Worm (Caenorhabditis elegans) whole organism, L4/young adult: Measurements from ENCODE around the gene srh-270.

ENCODE experiments used
- W03F9.2 ChIP-seq: fragments of 150-350 bp; optimal IDR thresholded peaks from 2 replicates; lab custom pipeline; 2014; ENCODE audit warnings: missing biosample characterization, missing genetic modification characterization
- dao-5 ChIP-seq: sonication (generic microtip); optimal IDR thresholded peaks from 2 replicates; lab custom pipeline; 2016; ENCODE audit warnings: missing genotype, missing genetic modification characterization, moderate library complexity, missing compliant biosample characterization
- him-1 ChIP-seq: sonication (generic microtip); optimal IDR thresholded peaks from 2 replicates; lab custom pipeline; 2016; ENCODE audit warnings: missing genotype, missing genetic modification reagents, missing genetic modification characterization, missing compliant biosample characterization

The srh-270 gene

DNA sequence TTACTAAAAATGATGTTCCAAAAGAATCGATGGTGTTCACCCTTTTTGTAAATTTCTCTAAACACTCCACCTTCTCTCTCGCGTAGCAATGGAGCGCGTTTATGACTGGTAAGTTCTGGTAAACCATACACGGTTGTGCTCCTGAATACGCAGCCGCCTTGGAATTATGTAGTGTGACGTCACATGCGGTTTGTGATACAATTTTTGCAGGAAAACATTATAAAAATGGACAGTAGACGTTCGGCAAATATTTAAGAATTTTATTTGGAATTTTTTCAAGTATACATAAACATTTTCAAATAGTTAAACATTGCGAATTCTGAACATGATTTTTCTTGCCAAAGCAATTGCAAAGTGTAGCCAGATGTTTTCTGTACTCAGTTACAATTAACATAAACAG lies 16.1 kb upstream of the srh-270 start, which contains the start of gene F37B4.10:
Gene F37B4.10 (minus strand): TSS at position 101 of the 400 bp plus-strand sequence.
- TF ChIP-seq W03F9.2 (tag; lab: Kevin White, UChicago) (no peak), him-1 (tag; lab: Kevin White, UChicago) (no peak), dao-5 (tag; lab: Kevin White, UChicago) (no peak)

ce11 chrV:2876188-2876831 lies 14.9 kb upstream of the srh-270 start:
- TF ChIP-seq W03F9.2 (tag; lab: Kevin White, UChicago) (no peak), him-1 (tag; lab: Kevin White, UChicago) (no peak), dao-5 (tag; lab: Kevin White, UChicago) (no peak)

ce11 chrV:2875422-2875821 lies 14.0 kb upstream of the srh-270 start, which contains the start of gene folt-2:
TSS of gene folt-2 (minus strand) at chrV:2875600.
- TF ChIP-seq W03F9.2 (tag; lab: Kevin White, UChicago) (no peak), dao-5 (tag; lab: Kevin White, UChicago) (no peak), him-1 (tag; lab: Kevin White, UChicago) (no peak)

DNA sequence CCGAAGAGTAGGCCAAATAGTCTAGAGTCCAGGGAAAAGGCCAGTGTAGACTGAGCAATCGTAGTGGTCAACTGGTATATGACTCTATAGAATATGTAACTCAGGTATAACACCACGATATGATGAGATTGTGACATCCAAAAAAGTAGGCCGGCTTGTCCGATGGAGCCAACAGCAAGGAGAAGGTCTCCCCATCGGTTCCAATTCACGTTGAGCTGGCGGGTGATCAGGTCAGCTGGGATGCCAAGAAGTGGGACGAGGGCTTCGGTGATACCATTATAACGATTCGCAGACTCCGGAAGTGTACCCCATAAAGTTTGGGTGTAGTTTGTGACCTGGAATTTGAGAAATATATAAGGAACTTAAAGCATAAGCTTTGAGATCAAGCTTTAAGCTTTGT lies 11.5 kb upstream of the srh-270 start:
- TF ChIP-seq W03F9.2 (tag; lab: Kevin White, UChicago) (no peak), dao-5 (tag; lab: Kevin White, UChicago) (no peak), him-1 (tag; lab: Kevin White, UChicago) (no peak)

DNA sequence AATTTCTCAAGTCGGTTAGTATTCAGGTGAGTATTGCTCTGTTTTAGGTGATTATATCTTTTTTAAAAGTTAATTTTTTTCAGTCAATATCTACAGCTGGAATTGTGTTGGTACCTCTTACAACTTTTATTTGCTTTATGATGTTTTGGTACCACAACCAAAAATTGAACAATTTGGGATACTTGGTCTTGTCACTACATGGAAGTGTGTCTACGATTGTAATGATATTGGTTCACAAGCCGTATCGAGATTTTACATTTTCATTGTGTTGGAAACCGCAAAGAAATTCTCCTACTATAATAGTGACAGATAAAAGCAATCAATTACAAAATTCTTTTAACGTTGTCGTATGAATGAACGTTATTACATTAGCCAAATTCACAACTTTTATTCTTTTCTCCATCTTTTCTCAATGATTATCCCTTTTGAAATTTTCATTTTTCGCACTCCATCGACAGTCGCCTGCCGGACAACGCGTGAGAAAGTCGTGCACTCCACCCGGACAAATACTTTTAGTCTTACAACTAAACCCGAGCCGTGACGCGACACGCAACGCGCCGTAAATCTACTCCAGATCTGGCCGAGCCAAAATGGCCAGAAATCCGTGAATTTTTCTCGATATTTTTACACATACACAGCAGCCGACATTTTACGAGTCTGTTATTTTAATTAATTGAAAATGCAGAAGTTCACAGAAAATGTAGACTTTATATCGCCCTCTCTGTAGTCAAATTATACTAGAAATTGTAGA lies 10.5 kb upstream of the srh-270 start:
- no peak for TF ChIP-seq W03F9.2 (tag; lab: Kevin White, UChicago)
- TF ChIP-seq him-1 (tag; lab: Kevin White, UChicago), result no peak
- TF ChIP-seq dao-5 (tag; lab: Kevin White, UChicago), result no peak

DNA sequence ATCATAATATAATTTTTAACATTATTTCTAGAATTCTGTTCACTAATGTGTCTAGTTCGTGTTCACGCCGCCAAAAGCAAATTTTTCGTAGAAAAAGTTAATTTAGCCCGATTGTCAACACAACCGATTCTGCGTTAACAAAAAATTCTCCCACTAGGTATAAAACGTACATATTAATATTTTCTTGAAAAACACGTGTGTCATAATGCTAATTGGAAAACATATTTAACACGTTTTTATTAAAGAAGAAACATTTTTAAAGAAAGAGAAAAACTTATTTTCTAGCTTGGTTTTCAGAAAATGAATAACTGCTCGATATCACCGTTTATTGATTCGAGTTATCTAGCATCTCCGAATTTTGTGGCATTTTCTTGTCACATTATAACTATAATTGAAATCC lies 8.7 kb upstream of the srh-270 start, which contains the start of gene srh-243:
Gene srh-243 (plus strand): TSS at position 301 of the 400 bp plus-strand sequence.
- TF ChIP-seq him-1 (tag; lab: Kevin White, UChicago) (no peak), W03F9.2 (tag; lab: Kevin White, UChicago) (no peak), dao-5 (tag; lab: Kevin White, UChicago) (no peak)

- TF ChIP-seq W03F9.2 (tag; lab: Kevin White, UChicago) (no peak), him-1 (tag; lab: Kevin White, UChicago) (no peak), dao-5 (tag; lab: Kevin White, UChicago) (no peak)
These were observed 8.1 kb upstream of the srh-270 start, which contains the start of gene srh-241 for ce11 chrV:2869503-2869902. TSS of gene srh-241 (minus strand) at chrV:2869603.

DNA sequence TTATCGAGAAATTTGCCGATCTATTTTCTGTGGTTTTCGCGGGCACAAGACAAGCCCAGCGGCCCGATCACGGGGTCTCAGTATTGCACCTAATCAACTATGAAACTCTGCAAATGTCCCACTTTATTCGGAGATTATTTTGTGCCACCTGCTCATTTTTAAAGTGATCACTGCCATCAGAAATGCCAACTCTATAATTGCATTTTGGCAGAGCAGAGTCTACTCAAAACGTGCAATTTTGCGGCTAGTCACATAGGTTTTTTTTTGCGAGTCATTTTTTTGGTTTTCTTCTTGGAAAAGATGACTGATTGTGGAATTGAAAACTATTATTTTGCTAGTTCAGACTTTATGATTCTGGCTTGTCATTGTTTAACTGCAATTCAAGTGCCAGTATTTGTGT lies 3.5 kb upstream of the srh-270 start, which contains the start of gene srh-240:
Gene srh-240 (plus strand): TSS at position 301 of the 400 bp plus-strand sequence.
- no peak for TF ChIP-seq him-1 (tag; lab: Kevin White, UChicago)
- no peak for TF ChIP-seq W03F9.2 (tag; lab: Kevin White, UChicago)
- TF ChIP-seq dao-5 (tag; lab: Kevin White, UChicago), result no peak

DNA sequence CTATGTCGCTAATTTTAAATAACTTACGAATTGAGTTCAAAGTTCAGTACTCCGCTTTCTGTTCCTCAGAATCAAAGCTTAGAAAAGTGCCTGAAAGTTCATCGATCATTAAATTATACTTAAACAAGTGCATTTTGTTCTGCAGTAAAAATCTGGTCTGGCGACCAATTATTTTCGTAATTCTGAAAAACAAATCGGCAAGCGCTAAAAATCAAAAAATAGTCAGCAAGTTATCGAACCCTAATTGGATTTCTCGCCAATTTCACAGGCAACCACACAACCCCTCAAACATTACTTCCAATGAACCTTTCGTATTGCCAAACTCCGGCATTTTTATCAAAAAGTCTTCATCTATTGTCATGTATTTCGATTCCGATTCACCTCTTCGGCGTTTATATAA lies 1.6 kb upstream of the srh-270 start, which contains the start of gene srh-272:
Gene srh-272 (plus strand): TSS at position 301 of the 400 bp plus-strand sequence.
- no peak for TF ChIP-seq W03F9.2 (tag; lab: Kevin White, UChicago)
- no peak for TF ChIP-seq dao-5 (tag; lab: Kevin White, UChicago)
- no peak for TF ChIP-seq him-1 (tag; lab: Kevin White, UChicago)

DNA sequence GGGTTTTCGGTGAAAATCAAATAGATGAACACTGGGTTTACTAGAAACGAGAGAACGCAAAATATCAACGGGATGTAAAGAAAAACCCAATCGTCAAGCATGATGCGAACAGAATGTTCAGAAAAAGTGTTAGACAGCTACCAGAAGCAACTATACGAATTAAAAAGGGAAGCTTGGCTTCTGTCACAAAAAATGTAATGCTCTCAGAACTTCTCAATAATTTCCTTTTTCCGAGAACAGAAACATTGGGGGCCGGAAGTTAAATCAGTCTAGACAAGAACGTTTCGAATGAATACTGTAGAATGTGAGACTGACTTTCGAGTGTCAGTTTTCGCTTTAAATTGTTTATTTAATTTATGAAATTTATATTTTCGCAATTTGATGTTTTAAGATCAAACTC lies 1.7 kb downstream of the srh-270 start, which contains the start of gene srj-54:
Gene srj-54 (minus strand): TSS at position 101 of the 400 bp plus-strand sequence.
- TF ChIP-seq him-1 (tag; lab: Kevin White, UChicago), result no peak
- TF ChIP-seq dao-5 (tag; lab: Kevin White, UChicago), result no peak
- TF ChIP-seq W03F9.2 (tag; lab: Kevin White, UChicago), result no peak

ce11 chrV:2857842-2858241 lies 3.6 kb downstream of the srh-270 start, which contains the start of gene srj-55:
TSS of gene srj-55 (minus strand) at chrV:2857942.
- TF ChIP-seq him-1 (tag; lab: Kevin White, UChicago) (no peak), dao-5 (tag; lab: Kevin White, UChicago) (no peak), W03F9.2 (tag; lab: Kevin White, UChicago) (no peak)

DNA sequence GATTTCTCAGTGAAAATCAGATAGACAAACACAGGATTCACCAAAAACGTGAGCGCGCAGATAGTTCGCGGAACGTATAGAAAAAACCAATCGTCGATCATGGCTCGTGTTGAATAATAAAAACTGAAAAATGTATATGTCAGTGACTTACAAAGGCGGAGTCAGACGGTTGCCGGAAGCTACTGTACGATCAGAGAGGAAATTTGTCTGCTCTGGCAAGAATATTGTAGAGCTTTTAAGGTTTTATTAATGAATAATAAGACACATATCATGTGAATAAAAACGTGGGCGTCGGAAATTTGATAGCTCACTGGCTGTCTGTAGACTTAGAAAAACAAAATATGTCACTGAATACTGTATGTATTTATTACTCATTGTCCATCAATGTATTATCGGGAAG lies 5.9 kb downstream of the srh-270 start, which contains the start of gene srj-57:
Gene srj-57 (minus strand): TSS at position 101 of the 400 bp plus-strand sequence.
- TF ChIP-seq W03F9.2 (tag; lab: Kevin White, UChicago) (no peak), dao-5 (tag; lab: Kevin White, UChicago) (no peak), him-1 (tag; lab: Kevin White, UChicago) (no peak)

DNA sequence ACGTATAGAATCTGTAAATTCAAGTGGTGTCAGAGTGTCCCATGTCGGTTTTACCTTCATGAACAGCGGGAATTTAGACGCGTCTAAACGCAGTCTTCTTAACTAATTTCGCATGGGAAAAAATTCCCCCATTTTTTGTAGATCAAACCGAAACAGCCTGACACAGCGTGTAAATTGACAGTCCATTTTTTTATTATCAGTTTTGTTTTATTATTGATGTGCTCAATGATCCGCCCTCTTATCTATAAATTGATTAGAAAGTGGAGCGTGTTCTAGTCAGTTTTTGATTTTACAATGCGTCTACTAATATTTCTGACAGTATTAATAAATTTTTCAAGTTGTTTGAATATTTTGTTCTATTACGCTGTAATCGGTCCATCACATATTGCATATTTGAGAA lies 12.3 kb downstream of the srh-270 start, which contains the start of gene ugt-53:
Gene ugt-53 (plus strand): TSS at position 273 of the 400 bp plus-strand sequence.
- no peak for TF ChIP-seq W03F9.2 (tag; lab: Kevin White, UChicago)
- TF ChIP-seq him-1 (tag; lab: Kevin White, UChicago), result no peak
- no peak for TF ChIP-seq dao-5 (tag; lab: Kevin White, UChicago)
